Worm (Caenorhabditis elegans): ENCODE measurements around the gene C02F4.4.
A peak's percentile ranks its signal among the peaks of the same experiment; 100 is the strongest.

The C02F4.4 gene

DNA sequence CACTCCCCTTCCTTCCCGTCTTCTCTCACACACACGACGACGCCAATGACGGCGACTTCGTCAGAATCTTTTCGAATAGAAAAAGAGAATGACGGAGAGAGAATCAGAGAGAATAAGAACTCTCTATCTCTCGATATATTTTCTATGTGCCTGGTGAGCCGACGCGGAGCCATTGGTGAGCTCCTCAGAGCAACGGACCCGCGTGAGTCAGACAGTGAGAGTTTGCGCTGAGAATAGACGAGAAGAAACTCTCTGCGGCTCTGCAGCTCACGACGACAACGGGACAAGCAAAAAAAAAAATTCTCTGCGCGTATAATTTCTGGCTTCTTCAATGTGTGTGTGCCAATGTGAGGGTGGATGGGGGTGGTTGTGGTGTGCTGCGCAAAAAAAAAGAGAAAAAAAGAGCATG, 15.1 kb downstream of the C02F4.4 start:
- TF ChIP-seq php-3 (GFP tag; IDR thresholded peaks at IDR 0.05) (no peak), vab-7 (GFP tag; IDR thresholded peaks at IDR 0.05) (peak; percentile 43), mdl-1 (tag; optimal IDR thresholded peaks at IDR 0.05) (peak in 1 of 2 experiments; percentile 54), fkh-10 (GFP tag; optimal IDR thresholded peaks at IDR 0.05) (peak; percentile 63), snpc-1.2 (GFP tag; IDR thresholded peaks at IDR 0.05) (no peak), attf-4 (tag; optimal IDR thresholded peaks at IDR 0.05) (no peak), hif-1 (tag; optimal IDR thresholded peaks at IDR 0.05) (peak in 1 of 2 experiments; percentile 48), ZK546.5 (tag; optimal IDR thresholded peaks at IDR 0.05) (no peak), egl-43 (GFP tag; IDR thresholded peaks at IDR 0.05) (0 out of 2 replicates have a peak, but pooled peaks have one; percentile 60), hlh-30 (tag; optimal IDR thresholded peaks at IDR 0.05; ENCODE audit: insufficient read depth) (peak; percentile 50), pqm-1 (tag; optimal IDR thresholded peaks at IDR 0.05) (no peak), tra-1 (GFP tag; IDR thresholded peaks at IDR 0.05) (peak; percentile 48; the same call in 1 of the 2 replicates), nhr-25 (tag; optimal IDR thresholded peaks at IDR 0.05; ENCODE audit: borderline replicate concordance, insufficient read depth) (no peak), tag-97 (GFP tag; IDR thresholded peaks at IDR 0.05) (no peak), lin-39 (tag; optimal IDR thresholded peaks at IDR 0.05) (no peak), ces-1 (GFP tag; optimal IDR thresholded peaks at IDR 0.05) (no peak), ZK337.2 (GFP tag; IDR thresholded peaks at IDR 0.05) (peak; percentile 100), nhr-11 (tag; optimal IDR thresholded peaks at IDR 0.05) (peak; percentile 42), ceh-28 (tag; optimal IDR thresholded peaks at IDR 0.05) (no peak), dmd-6 (GFP tag; IDR thresholded peaks at IDR 0.05) (peak; percentile 29; the same call in 1 of the 2 replicates), mep-1 (tag; optimal IDR thresholded peaks at IDR 0.05) (peak; percentile 82), mxl-3 (GFP tag; optimal IDR thresholded peaks at IDR 0.05) (peak; percentile 12), rbr-2 (tag; optimal IDR thresholded peaks at IDR 0.05) (peak; percentile 73), ztf-7 (tag; optimal IDR thresholded peaks at IDR 0.05) (no peak), spr-3 (GFP tag; optimal IDR thresholded peaks at IDR 0.05) (no peak), ctbp-1 (GFP tag; IDR thresholded peaks at IDR 0.05) (peak; percentile 74), F26F4.8 (GFP tag; conservative IDR thresholded peaks at IDR 0.05) (no peak), ceh-32 (tag; optimal IDR thresholded peaks at IDR 0.05; ENCODE audit: poor library complexity) (no peak), egl-27 (tag; optimal IDR thresholded peaks at IDR 0.05) (no peak), mxl-2 (GFP tag; conservative IDR thresholded peaks at IDR 0.05) (0 out of 2 replicates have a peak, but pooled peaks have one; percentile 4), cey-2 (tag; optimal IDR thresholded peaks at IDR 0.05; ENCODE audit: borderline replicate concordance, insufficient read depth) (no peak), hlh-11 (tag; optimal IDR thresholded peaks at IDR 0.05) (peak; percentile 27), nhr-76 (tag; optimal IDR thresholded peaks at IDR 0.05) (no peak), gei-8 (GFP tag; optimal IDR thresholded peaks at IDR 0.05) (peak; percentile 61), lin-15B (tag; optimal IDR thresholded peaks at IDR 0.05) (no peak), unc-62 (GFP tag; optimal IDR thresholded peaks at IDR 0.05 in 1 of 2) (peak in 1 of 2 experiments; percentile 69), unc-62 (tag; optimal IDR thresholded peaks at IDR 0.05) (no peak), F10B5.3 (tag; optimal IDR thresholded peaks at IDR 0.05) (no peak), hmg-1.1 (GFP tag; IDR thresholded peaks at IDR 0.05) (peak; percentile 71), T26A8.4 (GFP tag; IDR thresholded peaks at IDR 0.05) (no peak), spr-1 (tag; optimal IDR thresholded peaks at IDR 0.05) (no peak), fos-1 (tag; optimal IDR thresholded peaks at IDR 0.05) (no peak), daf-19 (GFP tag; conservative IDR thresholded peaks at IDR 0.05) (no peak), mes-2 (tag; optimal IDR thresholded peaks at IDR 0.05; ENCODE audit: poor library complexity, severe bottlenecking) (peak; percentile 31), F37D6.2 (tag; optimal IDR thresholded peaks at IDR 0.05) (peak; percentile 41), nhr-77 (tag; optimal IDR thresholded peaks at IDR 0.05) (peak; percentile 2), lsy-2 (tag; optimal IDR thresholded peaks at IDR 0.05) (peak; percentile 63 to 65), set-16 (GFP tag; IDR thresholded peaks at IDR 0.05) (peak; percentile 69), dmd-9 (GFP tag; IDR thresholded peaks at IDR 0.05) (no peak)

Data from whole organism, L4 larva.